Fruit fly (Drosophila melanogaster) whole organism, embryonic: ENCODE measurements around the gene CG34417.
A peak's percentile ranks its signal among the peaks of the same experiment; 100 is the strongest.

ENCODE experiments used
- B-H1 ChIP-seq: fragments of 200-800 bp; sonication (Bioruptor generic); IDR thresholded peaks from 3 replicates; pipeline ENCODE4 v1.3.6; 2022; ENCODE audit warnings: missing biosample characterization, missing genetic modification characterization
- CG10543 ChIP-seq: fragments of 200-800 bp; sonication (Bioruptor generic); optimal IDR thresholded peaks from 3 replicates; lab custom pipeline; 2017; ENCODE audit warnings: missing biosample characterization, mild to moderate bottlenecking, missing genetic modification characterization, moderate library complexity
- CG16779 ChIP-seq: fragments of 200-800 bp; sonication (Bioruptor generic); IDR thresholded peaks from 2 replicates; pipeline ENCODE4 v1.3.6; 2022; ENCODE audit warnings: missing biosample characterization, missing genetic modification characterization
- CG2889 ChIP-seq: fragments of 200-800 bp; sonication (Bioruptor generic); IDR thresholded peaks from 3 replicates; pipeline ENCODE4 v1.3.6; 2022; ENCODE audit warnings: missing biosample characterization, missing genetic modification characterization
- CG4854 ChIP-seq: fragments of 200-800 bp; sonication (Bioruptor generic); optimal IDR thresholded peaks from 2 replicates; lab custom pipeline; 2016; ENCODE audit warnings: missing biosample characterization, missing genetic modification characterization, inconsistent platforms
- D19B ChIP-seq: fragments of 200-800 bp; sonication (Bioruptor generic); optimal IDR thresholded peaks from 2 replicates; lab custom pipeline; 2017; ENCODE audit warnings: missing biosample characterization, mild to moderate bottlenecking, missing genetic modification characterization
- fu2 ChIP-seq: fragments of 200-800 bp; sonication (Bioruptor generic); optimal IDR thresholded peaks from 2 replicates; lab custom pipeline; 2016; ENCODE audit warnings: missing biosample characterization, missing genetic modification characterization
- nom ChIP-seq: fragments of 200-800 bp; sonication (Bioruptor generic); optimal IDR thresholded peaks from 2 replicates; lab custom pipeline; 2017; ENCODE audit warnings: missing biosample characterization, missing genetic modification characterization, mild to moderate bottlenecking, moderate library complexity, missing genetic modification reagents
- row ChIP-seq: fragments of 200-800 bp; sonication (Bioruptor generic); IDR thresholded peaks from 3 replicates; pipeline ENCODE4 v1.3.6; 2022; ENCODE audit warnings: missing biosample characterization, missing genetic modification characterization
- stc ChIP-seq: fragments of 200-800 bp; sonication (Bioruptor generic); IDR thresholded peaks from 2 replicates; pipeline ENCODE4 v1.3.6; 2022; ENCODE audit warnings: missing biosample characterization, missing genetic modification characterization

- TF ChIP-seq row (GFP tag; lab: Robert Waterston, UW) = peak; percentile 42; the same call in 1 of the 3 replicates
- no peak for TF ChIP-seq stc (GFP tag; lab: Robert Waterston, UW)
- TF ChIP-seq nom (GFP tag; lab: Kevin White, UChicago) = no peak
- TF ChIP-seq CG4854 (GFP tag; lab: Kevin White, UChicago) = no peak
- TF ChIP-seq CG10543 (GFP tag; lab: Kevin White, UChicago) = no peak
- TF ChIP-seq D19B (GFP tag; lab: Kevin White, UChicago) = no peak
- TF ChIP-seq fu2 (GFP tag; lab: Kevin White, UChicago) = no peak
- TF ChIP-seq CG2889 = no peak
- no peak for TF ChIP-seq B-H1 (GFP tag; lab: Robert Waterston, UW)
- no peak for TF ChIP-seq CG16779 (GFP tag; lab: Robert Waterston, UW)
Measured at dm6 chrX:6545862-6546270, 5.3 kb downstream of the CG34417 start.
